Worm (Caenorhabditis elegans) whole organism, late embryonic: ENCODE results near the gene selt-1.1.

ENCODE experiments used
- C38D4.7 ChIP-seq: fragments of 200-800 bp; sonication (Bioruptor generic); optimal IDR thresholded peaks from 2 replicates; lab custom pipeline; 2018; ENCODE audit warnings: mild to moderate bottlenecking, missing genetic modification characterization, moderate library complexity, missing compliant biosample characterization
- F13H6.1 ChIP-seq: sonication (generic microtip); optimal IDR thresholded peaks from 2 replicates; lab custom pipeline; 2016; ENCODE audit warnings: missing genetic modification characterization, missing compliant biosample characterization
- ama-1 ChIP-seq: fragments of 150-350 bp; optimal IDR thresholded peaks from 2 replicates; lab custom pipeline; 2014
- ceh-6 ChIP-seq: fragments of 200-800 bp; sonication (Bioruptor generic); optimal IDR thresholded peaks from 2 replicates; lab custom pipeline; 2018; ENCODE audit warnings: mild to moderate bottlenecking, missing genetic modification characterization, missing compliant biosample characterization
- che-1 ChIP-seq: sonication (generic microtip); optimal IDR thresholded peaks from 2 replicates; lab custom pipeline; 2016; ENCODE audit warnings: mild to moderate bottlenecking, missing genetic modification characterization, missing compliant biosample characterization
- elt-2 ChIP-seq: sonication (generic microtip); optimal IDR thresholded peaks from 2 replicates; lab custom pipeline; 2016; ENCODE audit warnings: missing genetic modification reagents, missing genetic modification characterization, missing compliant biosample characterization
- lin-11 ChIP-seq: fragments of 200-800 bp; sonication (Bioruptor generic); optimal IDR thresholded peaks from 2 replicates; lab custom pipeline; 2018; ENCODE audit warnings: mild to moderate bottlenecking, missing genetic modification characterization, missing compliant biosample characterization
- mec-3 ChIP-seq: sonication (generic microtip); optimal IDR thresholded peaks from 2 replicates; lab custom pipeline; 2016; ENCODE audit warnings: borderline replicate concordance, missing genetic modification characterization, missing compliant biosample characterization
- nfya-1 ChIP-seq: sonication (generic microtip); optimal IDR thresholded peaks from 2 replicates; lab custom pipeline; 2017; ENCODE audit warnings: missing genetic modification characterization, mild to moderate bottlenecking, missing compliant biosample characterization, antibody characterized with exemption, moderate library complexity
- pax-1 ChIP-seq: fragments of 150-350 bp; optimal IDR thresholded peaks from 2 replicates; lab custom pipeline; 2014; ENCODE audit warnings: missing biosample characterization, missing genetic modification characterization
- pha-2 ChIP-seq: sonication (generic microtip); optimal IDR thresholded peaks from 2 replicates; lab custom pipeline; 2017; ENCODE audit warnings: mild to moderate bottlenecking, missing genetic modification characterization, missing compliant biosample characterization
- pha-4 ChIP-seq: fragments of 150-350 bp; optimal IDR thresholded peaks from 2 replicates; lab custom pipeline; 2018; ENCODE audit warnings: missing biosample characterization, missing genetic modification reagents, missing genetic modification characterization
- ttx-3 ChIP-seq: sonication (generic microtip); optimal IDR thresholded peaks from 2 replicates; lab custom pipeline; 2016; ENCODE audit warnings: missing genetic modification reagents, missing genetic modification characterization, missing compliant biosample characterization
- unc-86 ChIP-seq: sonication (generic microtip); optimal IDR thresholded peaks from 2 replicates; lab custom pipeline; 2016; ENCODE audit warnings: missing genetic modification characterization, missing compliant biosample characterization

ce11 chrX:11574167-11574566 lies 27.9 kb upstream of the selt-1.1 start:
- TF ChIP-seq ama-1 (no peak), pha-2 (tag; lab: Kevin White, UChicago) (no peak), ceh-6 (GFP tag; lab: Kevin White, UChicago) (no peak), lin-11 (no peak), pha-4 (tag; lab: Kevin White, UChicago) (no peak), ttx-3 (tag; lab: Kevin White, UChicago) (no peak), pax-1 (tag; lab: Kevin White, UChicago) (no peak), elt-2 (no peak), nfya-1 (tag; lab: Kevin White, UChicago) (no peak), che-1 (tag; lab: Kevin White, UChicago) (no peak), F13H6.1 (no peak), mec-3 (tag; lab: Kevin White, UChicago) (no peak), unc-86 (tag; lab: Kevin White, UChicago) (no peak), C38D4.7 (no peak)
